Fruit fly (Drosophila melanogaster) S2 (cell line): Measurements from ENCODE around the gene Vps33B.

Experiments used
- CG8478 ChIP-seq: fragments of >200 bp; optimal IDR thresholded peaks from 2 replicates; lab custom pipeline; 2018
- CTCF ChIP-seq, 2 experiments: fragments of >200 bp; optimal IDR thresholded peaks; 2 replicates each; lab custom pipeline; 2018

Vps33B gene

DNA sequence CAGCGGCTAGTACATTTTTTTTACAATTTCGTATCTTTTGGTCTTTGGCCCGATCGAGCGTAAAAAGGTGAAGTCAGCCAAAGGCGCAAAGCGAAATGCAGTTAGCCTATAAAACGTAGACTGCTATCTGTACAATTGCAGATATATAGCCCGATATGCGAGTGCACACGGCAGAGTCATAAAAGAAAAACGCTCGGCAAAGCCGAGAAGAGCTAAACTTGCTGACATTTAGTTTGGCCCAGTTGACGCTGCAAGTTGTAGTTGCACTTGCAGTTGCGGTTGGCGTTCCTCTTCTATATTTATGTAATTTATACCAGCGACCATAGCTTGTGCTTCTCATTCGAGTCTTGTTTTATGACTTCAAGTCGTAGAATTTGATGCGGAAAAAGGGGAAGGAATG lies 12.6 kb upstream of the Vps33B start:
- TF ChIP-seq CG8478 (no peak), CTCF (optimal IDR thresholded peaks at IDR 0.05; lab: Kevin White, UChicago) (no peak)

DNA sequence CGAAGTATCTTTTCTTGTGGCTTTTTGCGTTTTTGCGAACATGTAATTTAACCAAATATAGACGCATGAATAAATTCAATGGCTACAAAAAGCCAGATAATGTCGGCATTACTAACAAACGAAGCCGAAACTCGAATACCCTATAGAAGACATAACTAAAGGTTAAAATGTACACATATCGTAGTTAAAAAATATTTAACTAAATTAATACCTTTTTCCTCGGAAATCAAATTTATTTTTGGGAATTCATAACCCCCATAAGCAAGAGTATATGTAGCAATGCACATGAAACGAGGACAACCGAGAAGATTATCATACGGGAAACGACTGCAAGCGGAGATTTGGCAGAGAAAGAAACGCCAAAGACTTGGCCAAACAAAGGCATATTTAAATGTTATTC lies 11.6 kb upstream of the Vps33B start:
- TF ChIP-seq CTCF (optimal IDR thresholded peaks at IDR 0.05; lab: Kevin White, UChicago) (no peak), CG8478 (no peak)

DNA sequence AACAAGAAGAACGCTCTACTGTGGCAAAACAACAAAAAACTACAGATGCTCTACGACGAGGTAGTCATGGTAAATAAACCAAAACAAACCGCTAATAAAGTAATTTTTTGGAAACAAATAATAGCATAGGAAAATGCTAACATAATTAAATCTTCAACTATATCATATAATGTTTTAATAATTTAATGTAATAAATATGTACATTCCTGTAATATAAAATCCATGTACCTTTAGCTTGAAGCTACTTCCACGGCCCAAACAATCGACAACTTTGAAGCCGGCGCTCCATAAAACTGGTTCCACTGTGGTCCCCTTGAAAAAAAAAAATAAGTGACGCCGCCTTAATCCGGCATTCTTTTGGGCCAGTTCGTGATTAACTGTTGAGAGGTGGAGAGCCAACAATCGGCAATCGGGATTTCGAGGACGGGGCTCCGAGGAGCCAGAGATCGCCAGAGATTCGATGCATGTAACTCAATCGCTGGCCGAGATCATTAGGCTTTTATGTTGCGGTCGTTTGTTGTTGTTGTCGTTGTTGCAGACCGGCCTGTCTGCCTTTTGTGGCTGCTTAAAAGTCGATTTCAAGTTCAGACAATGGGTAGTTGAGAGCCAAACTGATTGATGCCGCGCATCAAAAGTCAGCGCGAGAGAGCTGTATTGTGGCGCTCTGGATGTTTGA lies 10.5 kb upstream of the Vps33B start:
- TF ChIP-seq CG8478 (no peak), CTCF (optimal IDR thresholded peaks at IDR 0.05; lab: Kevin White, UChicago) (no peak)

DNA sequence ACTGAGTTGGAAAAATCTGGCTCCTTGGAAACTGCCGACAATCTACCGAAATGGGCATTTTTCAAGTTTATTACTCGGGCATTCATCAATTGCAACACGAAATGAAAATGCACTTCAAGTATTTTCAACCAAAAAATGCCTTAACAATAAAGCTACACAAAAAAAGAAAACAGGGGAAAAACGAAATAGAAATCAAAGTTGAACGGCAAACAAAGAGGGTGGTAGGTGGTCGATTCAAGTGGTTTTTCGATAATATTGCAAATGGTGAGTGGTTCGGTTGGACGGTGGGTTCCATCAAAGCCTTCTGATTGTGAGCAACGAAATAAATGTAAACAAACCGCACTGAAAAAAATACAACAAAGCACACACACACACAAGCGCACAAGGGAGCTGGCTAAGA lies 7.1 kb upstream of the Vps33B start:
- TF ChIP-seq CG8478 (no peak), CTCF (optimal IDR thresholded peaks at IDR 0.05; lab: Kevin White, UChicago) (no peak)

DNA sequence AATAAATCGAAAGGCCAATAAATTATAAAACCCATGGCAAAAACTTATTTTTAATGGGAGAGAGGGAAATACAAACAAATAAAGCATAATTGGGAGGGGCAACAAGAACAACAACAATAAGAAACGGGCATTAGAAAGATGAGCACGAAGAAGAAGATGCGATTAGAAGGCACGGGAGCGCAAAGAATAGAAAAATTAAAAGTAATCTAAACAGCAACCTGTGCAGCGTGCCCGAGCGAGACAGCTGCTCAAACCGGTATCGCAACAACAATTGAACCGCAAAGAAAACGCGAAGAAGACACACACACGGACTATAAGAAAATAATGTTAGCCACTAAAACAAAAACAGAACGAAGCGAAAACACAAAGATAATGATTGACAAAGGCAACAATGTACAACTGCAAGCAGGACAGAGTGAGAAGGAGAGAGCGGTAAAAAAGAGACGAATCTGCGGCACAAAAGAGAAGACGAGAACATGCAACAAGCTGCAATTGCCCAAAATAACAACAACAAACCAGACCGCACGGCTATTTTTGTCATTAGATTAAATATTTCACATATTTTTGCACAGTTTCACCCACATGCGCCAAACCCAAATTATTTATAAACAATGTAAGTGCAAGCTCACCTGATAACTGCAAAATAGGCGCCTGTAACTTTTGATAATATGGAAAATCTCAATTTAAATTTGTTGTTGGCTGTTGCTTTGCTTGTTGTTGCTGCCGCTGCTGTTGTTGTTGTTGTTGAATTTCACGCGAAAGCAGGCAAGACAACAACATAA lies 1.2 kb upstream of the Vps33B start:
- TF ChIP-seq CG8478 (no peak), CTCF (optimal IDR thresholded peaks at IDR 0.05; lab: Kevin White, UChicago) (no peak)

DNA sequence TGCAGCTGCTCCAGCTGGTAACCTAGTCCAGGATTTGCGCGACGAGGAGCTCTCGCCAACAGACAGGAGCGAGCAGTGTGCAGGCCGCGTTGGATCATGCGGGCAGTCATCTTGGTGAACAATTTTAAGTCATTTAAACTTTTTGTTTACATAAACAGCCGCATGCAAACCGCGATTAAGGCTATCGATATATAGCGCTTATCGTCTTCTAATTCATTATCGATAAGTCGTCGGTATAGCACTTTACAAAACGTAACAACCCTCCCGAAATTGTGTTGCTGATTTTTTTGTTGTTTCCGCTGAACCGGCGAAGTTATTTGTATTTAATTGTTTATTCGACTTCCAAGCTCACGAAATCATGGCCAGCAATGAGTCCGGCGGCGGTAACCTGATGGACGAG lies 3.5 kb downstream of the Vps33B start, which contains the start of the genes CG4553 and MED28:
TSS of gene CG4553 (minus strand) at position 172 of the 400 bp plus-strand sequence.
TSS of gene MED28 (plus strand) at position 260 of the 400 bp plus-strand sequence.
- TF ChIP-seq CTCF (optimal IDR thresholded peaks at IDR 0.05; lab: Kevin White, UChicago), result no peak
- TF ChIP-seq CG8478, result no peak

DNA sequence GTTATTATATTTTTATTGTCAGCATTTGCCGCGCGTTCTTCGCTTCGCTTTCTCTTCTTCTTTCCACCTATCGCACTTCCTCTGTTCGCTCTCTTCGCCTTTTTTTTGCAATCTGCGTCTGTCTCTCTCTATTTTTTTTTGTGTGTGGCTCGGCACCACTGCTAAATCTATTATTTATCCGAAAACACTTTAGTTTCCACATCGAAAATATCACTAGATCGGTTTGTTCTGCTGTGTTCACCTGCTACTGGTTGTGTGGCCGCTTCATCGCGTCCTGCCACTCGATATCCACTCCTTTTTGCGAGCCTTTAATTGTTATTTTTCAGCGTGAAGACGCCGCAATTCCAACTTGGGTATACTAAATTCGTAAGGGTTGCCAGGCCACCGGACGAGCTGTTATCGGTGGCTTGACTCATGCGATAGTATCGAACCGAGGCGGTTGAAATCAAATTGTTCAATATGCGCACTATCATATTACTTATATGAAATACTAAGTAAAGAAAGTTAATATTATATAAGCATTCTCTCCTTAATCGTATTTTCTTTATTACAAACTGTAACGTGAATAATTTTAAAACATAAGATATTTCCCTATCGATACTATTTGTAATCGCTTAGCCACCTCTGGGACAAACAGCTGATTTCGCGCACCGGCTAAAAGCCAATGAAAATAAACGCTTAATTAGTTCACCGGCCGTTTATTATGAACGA lies 9.3 kb downstream of the Vps33B start, which contains the start of the genes XNP, CG42488 and CG5116:
TSS of gene XNP (minus strand) at position 372 of the 711 bp plus-strand sequence.
TSS of gene CG42488 (plus strand) at position 636 of the 711 bp plus-strand sequence.
TSS of gene CG5116 (plus strand) at position 636 of the 711 bp plus-strand sequence.
- TF ChIP-seq CG8478, result no peak
- TF ChIP-seq CTCF (optimal IDR thresholded peaks at IDR 0.05; lab: Kevin White, UChicago), result no peak

DNA sequence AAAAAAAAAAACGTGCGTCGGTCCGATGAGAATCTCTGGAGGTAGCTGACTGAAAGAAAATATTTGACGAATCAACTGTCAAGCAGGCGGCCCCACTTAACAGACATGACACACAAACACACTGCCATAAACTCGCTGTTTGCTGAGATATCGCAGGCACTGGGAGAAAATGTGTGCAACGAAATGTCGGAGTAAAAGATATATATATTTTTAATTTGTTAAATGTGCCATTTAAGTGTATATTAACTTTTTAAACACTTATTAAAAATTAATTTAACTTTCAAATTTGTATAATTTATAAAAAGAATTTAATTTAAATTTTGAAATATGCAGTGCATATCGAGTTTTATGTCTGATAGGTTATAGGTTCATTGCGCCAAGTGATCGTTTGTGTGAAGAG lies 15.8 kb downstream of the Vps33B start:
- TF ChIP-seq CG8478 (no peak), CTCF (optimal IDR thresholded peaks at IDR 0.05; lab: Kevin White, UChicago) (no peak)

DNA sequence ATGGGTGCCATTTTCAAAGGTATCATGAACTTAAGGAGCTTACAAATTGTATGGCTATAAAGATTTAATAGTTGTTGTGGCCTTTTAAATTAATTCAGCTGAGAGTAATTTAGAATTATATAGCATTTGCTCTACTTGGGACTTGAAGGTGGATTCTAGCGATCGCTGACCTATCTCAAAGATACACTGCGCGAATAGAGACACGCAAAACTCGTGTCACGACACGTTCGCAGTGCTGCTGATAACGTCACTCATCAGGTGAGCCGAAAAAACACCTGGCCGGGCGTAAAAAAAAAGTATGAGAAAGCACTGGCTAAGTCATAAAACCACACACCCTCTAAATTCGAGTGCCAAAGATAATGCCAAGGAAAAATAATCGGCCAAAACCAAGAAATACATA lies 16.4 kb downstream of the Vps33B start:
- TF ChIP-seq CG8478 (no peak), CTCF (optimal IDR thresholded peaks at IDR 0.05; lab: Kevin White, UChicago) (no peak)

DNA sequence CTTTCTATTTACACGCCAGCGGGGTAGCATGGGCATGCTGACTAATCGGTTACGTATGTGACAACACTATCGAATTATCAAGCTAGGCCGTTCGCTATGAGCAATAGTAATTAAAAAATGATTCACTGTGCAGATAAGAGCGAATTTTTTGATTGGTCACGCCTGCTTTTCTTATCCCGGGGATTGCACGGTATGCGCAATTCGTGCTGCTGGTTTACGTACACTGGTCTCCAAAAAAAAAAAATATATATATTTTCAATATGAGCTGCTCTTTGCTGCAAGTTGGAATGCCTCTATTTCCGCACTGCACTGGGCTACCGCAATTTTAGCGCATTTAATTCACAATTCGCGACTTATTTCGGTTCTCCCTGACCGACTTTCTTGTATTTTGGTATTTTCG lies 17.1 kb downstream of the Vps33B start:
- TF ChIP-seq CG8478, result no peak
- TF ChIP-seq CTCF (optimal IDR thresholded peaks at IDR 0.05; lab: Kevin White, UChicago), result no peak

DNA sequence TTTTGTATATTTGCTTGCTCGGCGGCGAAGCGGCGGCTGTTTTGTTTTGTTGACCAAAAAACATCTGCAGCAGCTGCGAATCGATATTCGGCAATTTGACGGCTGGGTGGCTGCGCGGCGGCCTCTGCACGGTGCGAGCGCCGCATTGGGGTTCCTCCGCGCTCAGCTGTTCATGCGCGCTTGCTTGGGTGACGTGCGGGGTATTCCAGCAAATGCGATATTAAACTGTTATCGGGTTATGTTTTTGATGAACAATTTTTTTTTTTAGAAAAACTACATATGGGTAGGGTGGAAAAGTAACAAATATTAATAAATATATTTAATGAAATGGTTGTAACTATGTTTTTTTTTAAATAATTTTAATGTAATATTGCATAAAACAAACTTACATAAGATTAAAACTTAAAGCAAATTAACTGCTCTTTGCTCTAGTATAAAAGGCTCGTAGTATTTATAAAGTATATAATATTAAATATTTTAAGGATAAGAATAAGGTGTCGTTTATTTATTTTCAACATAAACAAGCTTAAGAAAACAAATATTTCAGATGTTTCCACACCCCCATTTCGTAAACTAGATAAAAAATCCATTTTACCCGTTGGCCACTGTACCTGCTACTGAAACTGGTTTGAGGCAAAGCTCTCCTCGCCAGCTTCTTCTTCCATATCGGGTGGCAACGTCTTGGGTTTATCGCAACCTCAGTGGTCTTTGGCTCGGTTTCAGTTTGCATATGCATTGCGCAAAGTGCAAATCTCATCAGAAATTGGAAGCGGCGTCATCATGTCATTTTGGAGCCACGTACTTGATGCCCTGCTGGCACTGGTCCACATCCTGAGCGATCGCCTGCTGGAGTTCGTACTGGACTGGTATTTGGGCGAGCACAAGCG lies 17.7 kb downstream of the Vps33B start, which contains the start of the genes Gnpat and CG5112:
TSS of gene Gnpat (minus strand) at position 159 of the 887 bp plus-strand sequence.
TSS of gene CG5112 (plus strand) at position 683 of the 887 bp plus-strand sequence.
- no peak for TF ChIP-seq CG8478
- no peak for TF ChIP-seq CTCF (optimal IDR thresholded peaks at IDR 0.05; lab: Kevin White, UChicago)

DNA sequence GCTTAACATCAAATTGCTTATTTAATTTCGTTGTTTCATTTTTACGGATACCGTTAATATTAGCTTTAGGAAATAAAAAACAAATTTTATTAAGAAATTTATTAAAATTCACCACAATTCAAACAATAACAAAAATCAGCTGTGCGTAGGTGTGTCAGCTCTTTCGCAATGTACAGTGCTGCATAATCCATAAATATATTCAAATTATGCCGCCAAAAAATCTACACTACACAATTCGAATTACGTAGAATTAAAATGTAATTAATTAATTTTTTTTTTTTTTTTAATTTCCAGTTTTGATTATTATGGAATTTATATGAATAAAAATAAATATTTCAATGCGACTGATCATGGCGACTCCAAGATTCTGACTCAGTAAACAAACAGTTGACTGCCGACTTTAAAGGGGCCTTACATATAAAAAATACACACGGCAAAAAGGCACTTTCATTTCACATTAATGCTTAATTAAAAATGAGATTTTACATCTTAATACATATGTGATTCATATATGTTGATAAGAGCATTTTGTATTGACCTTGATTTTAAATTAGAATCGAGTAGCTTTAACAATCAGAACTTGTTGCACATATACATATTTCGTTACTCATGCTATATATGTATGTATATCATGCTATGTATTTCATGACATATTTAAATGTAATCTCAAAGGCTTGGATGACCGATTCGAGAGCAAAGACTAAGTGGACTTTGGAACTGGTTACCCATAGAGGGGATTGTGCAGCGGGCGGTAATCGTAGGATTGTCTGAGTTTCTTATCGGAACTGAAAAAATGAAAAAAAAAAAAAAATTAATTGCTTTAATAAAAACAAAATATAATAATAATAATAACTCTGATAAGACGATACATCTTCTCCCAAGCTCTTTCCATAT lies 20.3 kb downstream of the Vps33B start:
- TF ChIP-seq CG8478, result no peak
- TF ChIP-seq CTCF (optimal IDR thresholded peaks at IDR 0.05; lab: Kevin White, UChicago), result no peak

DNA sequence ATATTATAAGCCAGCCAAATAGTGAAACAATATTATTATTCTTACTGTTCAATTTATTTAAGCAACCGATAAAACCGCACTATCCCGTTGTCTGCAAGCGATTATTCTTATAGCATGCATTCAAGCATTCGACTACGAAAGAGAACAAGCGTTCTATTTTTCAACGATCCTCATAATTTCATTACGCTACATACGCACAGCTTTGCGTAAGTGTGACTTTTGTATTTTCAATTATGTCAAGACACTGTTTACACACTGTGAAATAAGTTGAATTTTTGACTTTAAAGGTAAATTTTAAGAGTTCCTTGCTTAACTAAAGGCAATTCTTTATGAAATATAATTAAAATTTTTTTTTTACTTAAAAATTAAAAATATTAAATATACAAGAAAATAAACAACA lies 21.8 kb downstream of the Vps33B start, which contains the start of gene CG33494:
TSS of gene CG33494 (minus strand) at position 90 of the 400 bp plus-strand sequence.
- TF ChIP-seq CG8478 (no peak), CTCF (optimal IDR thresholded peaks at IDR 0.05; lab: Kevin White, UChicago) (no peak)
